Worm (Caenorhabditis elegans): ENCODE data around the gene clec-122.

The clec-122 gene

DNA sequence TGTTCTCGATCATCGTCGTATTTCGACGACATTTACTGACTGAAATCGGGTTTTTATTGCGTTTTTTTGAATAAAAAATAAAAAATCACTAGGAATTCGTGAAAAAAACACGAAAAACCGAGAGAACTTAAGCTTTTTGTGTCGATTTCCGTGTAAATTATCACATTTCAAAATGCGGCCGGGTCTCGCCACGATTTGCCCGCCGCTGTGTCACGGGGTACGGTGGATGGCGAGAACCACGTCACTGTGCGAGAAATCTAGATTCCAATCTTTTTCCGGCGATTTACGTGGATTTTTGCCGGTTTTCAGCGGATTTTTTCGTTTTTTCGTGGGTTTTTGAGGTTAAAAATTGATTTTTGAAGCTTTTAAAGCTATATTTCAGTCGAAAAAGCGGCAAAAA is 28.9 kb upstream of the clec-122 start, which contains the start of gene Y25C1A.8 (continued):
- TF ChIP-seq hmg-11 (tag; optimal IDR thresholded peaks at IDR 0.05) = peak; percentile 91

- TF ChIP-seq aly-2 (tag; optimal IDR thresholded peaks at IDR 0.05) (no peak), pha-4 (tag; optimal IDR thresholded peaks at IDR 0.05) (no peak), R02D3.7 (tag; optimal IDR thresholded peaks at IDR 0.05) (no peak), snpc-4 (tag; optimal IDR thresholded peaks at IDR 0.05) (no peak), elt-1 (tag; optimal IDR thresholded peaks at IDR 0.05) (no peak), ceh-82 (tag; optimal IDR thresholded peaks at IDR 0.05) (no peak), nhr-23 (tag; optimal IDR thresholded peaks at IDR 0.05) (no peak), ztf-4 (tag; optimal IDR thresholded peaks at IDR 0.05) (no peak), nhr-76 (tag; optimal IDR thresholded peaks at IDR 0.05) (no peak), lsy-12 (tag; optimal IDR thresholded peaks at IDR 0.05) (no peak), sea-2 (GFP tag; optimal IDR thresholded peaks at IDR 0.05) (no peak), jun-1 (tag; optimal IDR thresholded peaks at IDR 0.05) (no peak), nfya-1 (tag; optimal IDR thresholded peaks at IDR 0.05; ENCODE audit: insufficient read depth) (no peak), nhr-12 (tag; optimal IDR thresholded peaks at IDR 0.05) (no peak), pqm-1 (tag; optimal IDR thresholded peaks at IDR 0.05) (no peak), nhr-237 (tag; optimal IDR thresholded peaks at IDR 0.05) (no peak), ceh-9 (tag; optimal IDR thresholded peaks at IDR 0.05) (no peak), mdl-1 (tag; optimal IDR thresholded peaks at IDR 0.05) (no peak), fos-1 (tag; optimal IDR thresholded peaks at IDR 0.05) (no peak), nhr-67 (tag; optimal IDR thresholded peaks at IDR 0.05) (no peak)
Observed at ce11 chrII:3078496-3078895, 27.4 kb upstream of the clec-122 start, which contains the start of gene copb-1. TSS of gene copb-1 (plus strand) at chrII:3078796.

ce11 chrII:3087134-3087533 is 18.7 kb upstream of the clec-122 start:
- TF ChIP-seq nhr-237 (tag; optimal IDR thresholded peaks at IDR 0.05) (no peak), hmg-11 (tag; optimal IDR thresholded peaks at IDR 0.05) (no peak), nfya-1 (tag; optimal IDR thresholded peaks at IDR 0.05; ENCODE audit: insufficient read depth) (no peak), lsy-12 (tag; optimal IDR thresholded peaks at IDR 0.05) (no peak), lin-39 (tag; optimal IDR thresholded peaks at IDR 0.05) (no peak), ceh-9 (tag; optimal IDR thresholded peaks at IDR 0.05) (no peak), unc-62 (GFP tag; optimal IDR thresholded peaks at IDR 0.05) (no peak), ceh-16 (tag; optimal IDR thresholded peaks at IDR 0.05) (no peak), sea-2 (GFP tag; optimal IDR thresholded peaks at IDR 0.05) (no peak), ama-1 (optimal IDR thresholded peaks at IDR 0.05) (no peak), elt-2 (tag; optimal IDR thresholded peaks at IDR 0.05) (no peak), fos-1 (tag; optimal IDR thresholded peaks at IDR 0.05) (no peak), jun-1 (tag; optimal IDR thresholded peaks at IDR 0.05) (no peak), nhr-25 (tag; optimal IDR thresholded peaks at IDR 0.05) (no peak), nhr-77 (tag; optimal IDR thresholded peaks at IDR 0.05) (no peak)

DNA sequence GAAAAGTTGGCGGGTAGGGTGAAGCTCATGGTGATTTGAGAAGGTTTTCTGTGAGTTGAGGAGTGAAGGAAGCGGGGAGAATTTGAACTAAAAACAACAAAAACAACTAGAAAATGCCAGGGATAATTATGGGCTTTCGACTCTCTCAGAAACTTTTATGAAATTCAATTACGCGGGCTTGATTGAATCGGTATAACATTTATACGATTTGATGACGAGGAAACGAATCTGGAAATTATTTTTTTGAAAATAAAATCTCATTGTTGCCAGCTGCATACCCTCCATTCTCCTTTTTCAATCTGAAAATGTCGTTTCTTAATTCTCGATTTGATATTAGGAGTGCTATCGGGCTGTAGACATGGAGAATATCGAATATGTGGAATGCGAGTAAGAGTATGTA is 14.6 kb upstream of the clec-122 start, which contains the start of gene srg-21:
Gene srg-21, minus strand, starts transcription at position 101 of the 400 bp plus-strand sequence.
- TF ChIP-seq pha-4 (tag; optimal IDR thresholded peaks at IDR 0.05) = no peak
- TF ChIP-seq fkh-2 (tag; optimal IDR thresholded peaks at IDR 0.05) = no peak
- no peak for TF ChIP-seq nhr-67 (tag; optimal IDR thresholded peaks at IDR 0.05)
- TF ChIP-seq zag-1 (tag; optimal IDR thresholded peaks at IDR 0.05) = no peak
- no peak for TF ChIP-seq elt-1 (tag; optimal IDR thresholded peaks at IDR 0.05)
- TF ChIP-seq daf-12 (tag; optimal IDR thresholded peaks at IDR 0.05) = no peak
- TF ChIP-seq elt-2 (tag; optimal IDR thresholded peaks at IDR 0.05) = no peak
- TF ChIP-seq ceh-9 (tag; optimal IDR thresholded peaks at IDR 0.05) = no peak
- TF ChIP-seq nhr-77 (tag; optimal IDR thresholded peaks at IDR 0.05) = no peak
- TF ChIP-seq R02D3.7 (tag; optimal IDR thresholded peaks at IDR 0.05) = no peak
- TF ChIP-seq mml-1 (tag; optimal IDR thresholded peaks at IDR 0.05) = no peak

ce11 chrII:3093352-3093751 is 12.5 kb upstream of the clec-122 start, which contains the start of gene srg-22:
TSS of gene srg-22 (minus strand) at chrII:3093452.
- TF ChIP-seq fkh-10 (GFP tag; optimal IDR thresholded peaks at IDR 0.05) (no peak), jun-1 (tag; optimal IDR thresholded peaks at IDR 0.05) (no peak), eor-1 (tag; optimal IDR thresholded peaks at IDR 0.05) (no peak), ceh-82 (tag; optimal IDR thresholded peaks at IDR 0.05) (no peak), mdl-1 (tag; optimal IDR thresholded peaks at IDR 0.05) (no peak)
